Worm (Caenorhabditis elegans): Measurements from ENCODE around the gene snb-2.

snb-2 gene

DNA sequence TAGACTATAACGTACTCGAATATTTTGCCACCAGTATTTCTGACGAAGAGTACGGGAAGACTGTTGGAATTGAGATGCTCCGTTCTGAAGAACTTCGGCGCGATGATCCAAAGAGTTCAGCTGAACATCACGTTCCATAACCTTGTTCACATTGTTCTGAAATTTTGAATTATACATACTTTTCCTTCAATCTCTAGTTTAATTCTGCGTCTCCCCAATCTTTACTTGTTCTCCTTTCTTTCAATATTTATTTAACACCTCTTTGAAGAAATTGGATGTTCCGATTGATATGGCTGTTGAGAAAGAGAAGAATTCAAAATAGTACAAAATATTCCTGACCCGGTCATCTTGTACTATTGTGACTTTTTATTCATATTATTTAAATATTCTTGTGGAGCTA is 863 bp downstream of the snb-2 start, which contains the start of gene F23H12.3:
Gene F23H12.3, plus strand, starts transcription at position 301 of the 400 bp plus-strand sequence.
- no peak for TF ChIP-seq unc-62 (GFP tag; optimal IDR thresholded peaks at IDR 0.05)

DNA sequence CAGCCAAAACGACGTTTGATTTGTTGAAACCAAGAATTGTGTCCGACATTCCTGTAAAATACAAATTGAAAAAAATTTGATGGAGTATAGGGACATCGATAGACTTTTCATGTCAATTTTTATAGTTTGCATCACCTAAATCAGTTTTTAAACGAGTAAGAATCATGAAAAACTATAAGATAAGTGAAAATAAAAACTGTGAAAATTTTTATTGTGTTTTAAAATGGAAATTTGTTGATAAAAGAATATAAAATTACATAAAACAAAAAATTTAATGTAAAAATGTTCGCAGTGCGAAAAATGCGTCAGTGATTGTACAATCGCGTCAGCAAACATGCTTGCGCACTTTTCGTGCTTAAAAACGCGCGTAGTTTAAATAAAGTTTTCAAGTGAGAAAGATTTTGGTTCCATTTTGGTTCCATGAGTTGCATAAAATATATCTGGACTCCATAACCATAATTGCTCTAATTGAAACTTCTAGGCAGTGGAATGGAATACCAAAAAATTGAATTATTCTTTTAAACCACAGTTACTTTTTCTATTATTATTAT is 2.2 kb downstream of the snb-2 start, which contains the start of gene tomm-20:
Gene tomm-20, minus strand, starts transcription at position 51 of the 551 bp plus-strand sequence.
- no peak for TF ChIP-seq unc-62 (GFP tag; optimal IDR thresholded peaks at IDR 0.05)

DNA sequence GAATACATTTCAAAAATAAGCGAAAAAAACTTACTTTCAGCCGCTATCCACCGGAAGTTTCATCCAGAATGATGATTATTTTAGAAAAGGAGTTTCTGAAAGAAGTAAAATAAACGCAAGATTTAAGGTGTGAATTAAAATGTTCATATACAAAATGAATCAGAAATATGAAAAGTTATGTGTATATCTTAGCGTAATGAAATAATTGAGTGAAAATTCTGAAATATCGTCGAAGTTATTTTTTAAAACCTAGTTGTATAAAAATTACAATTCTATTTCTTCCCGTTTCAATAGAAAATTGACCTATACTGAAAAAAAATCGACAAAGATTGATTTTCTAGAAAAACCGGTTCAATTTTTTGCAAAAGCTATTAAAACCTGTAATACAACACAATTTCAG is 7.8 kb downstream of the snb-2 start, which contains the start of gene twk-13:
Gene twk-13, minus strand, starts transcription at position 101 of the 400 bp plus-strand sequence.
- TF ChIP-seq unc-62 (GFP tag; optimal IDR thresholded peaks at IDR 0.05), result no peak

DNA sequence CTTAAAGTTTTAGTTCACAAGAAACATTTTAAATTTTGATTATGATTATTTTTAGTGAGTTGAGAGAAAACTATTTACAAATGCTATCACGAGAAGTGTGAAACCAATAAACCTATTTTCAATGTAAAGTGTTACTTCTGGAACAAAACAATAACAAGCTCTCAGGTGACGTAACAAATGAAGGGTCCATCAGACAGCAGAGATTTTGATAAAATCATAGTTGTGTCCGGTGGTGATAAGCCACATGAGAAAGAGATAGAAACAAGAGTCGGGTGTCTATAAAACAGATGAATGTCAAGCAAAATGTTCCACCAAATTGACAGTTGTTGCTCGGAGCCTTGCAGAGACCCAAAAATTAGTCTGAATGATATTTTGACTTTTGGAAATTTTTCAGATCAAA is 11.3 kb downstream of the snb-2 start:
- no peak for TF ChIP-seq unc-62 (GFP tag; optimal IDR thresholded peaks at IDR 0.05)

DNA sequence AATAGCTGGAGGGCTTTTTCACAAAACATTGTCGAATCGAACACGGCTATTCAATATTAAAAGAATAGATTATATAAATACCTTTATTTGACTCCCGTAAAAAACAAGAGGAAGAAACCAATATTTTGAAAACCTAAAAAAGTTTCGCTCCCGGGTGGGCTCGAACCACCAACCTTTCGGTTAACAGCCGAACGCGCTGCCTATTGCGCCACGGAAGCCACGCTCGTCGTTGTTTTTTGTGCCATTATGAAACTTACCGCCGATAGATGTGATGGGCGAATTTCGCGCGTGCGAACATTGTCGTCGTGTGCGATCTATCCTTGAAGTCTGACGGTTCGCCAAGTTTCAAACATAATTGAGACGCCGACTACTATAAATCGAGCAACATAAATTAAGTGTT is 13.9 kb downstream of the snb-2 start:
- TF ChIP-seq unc-62 (GFP tag; optimal IDR thresholded peaks at IDR 0.05), result no peak

DNA sequence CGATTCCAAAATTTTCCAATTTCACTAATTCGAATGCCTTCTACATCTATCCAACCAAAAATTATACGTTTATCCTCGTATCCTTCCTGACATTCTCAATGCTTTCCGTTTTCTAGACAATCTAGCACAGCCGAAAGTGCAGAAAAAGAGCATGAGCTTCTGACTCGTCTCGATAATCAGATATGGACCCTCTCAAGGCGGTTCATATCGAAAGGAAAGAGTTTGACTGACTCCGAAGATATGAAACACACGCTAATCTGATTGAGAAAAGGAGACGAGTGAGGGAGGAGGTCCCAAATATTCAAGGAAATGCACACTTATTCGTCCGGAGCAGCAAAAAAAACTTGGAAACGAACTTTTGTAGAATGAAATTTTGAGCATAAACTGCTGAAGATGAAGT is 16.5 kb downstream of the snb-2 start:
- TF ChIP-seq unc-62 (GFP tag; optimal IDR thresholded peaks at IDR 0.05), result no peak

DNA sequence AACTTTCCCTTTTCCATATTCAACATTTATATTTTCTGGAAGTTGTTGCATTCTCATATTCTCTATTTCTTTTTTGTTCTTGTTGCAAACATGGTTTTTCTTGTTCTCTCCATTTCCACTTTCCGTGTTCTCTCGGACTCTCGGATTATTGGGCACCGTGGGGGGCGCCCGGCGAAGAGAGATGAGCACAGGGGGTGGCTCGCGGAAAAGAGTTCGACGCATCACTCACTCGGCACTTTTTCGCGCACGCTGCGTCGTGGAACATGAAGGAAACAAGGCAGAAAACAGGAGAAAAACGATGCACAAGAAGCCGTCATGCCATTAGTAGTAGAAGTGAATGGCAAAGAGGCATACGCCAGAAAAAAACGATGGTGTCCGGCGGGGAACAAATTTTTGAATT is 19.1 kb downstream of the snb-2 start:
- no peak for TF ChIP-seq unc-62 (GFP tag; optimal IDR thresholded peaks at IDR 0.05)

DNA sequence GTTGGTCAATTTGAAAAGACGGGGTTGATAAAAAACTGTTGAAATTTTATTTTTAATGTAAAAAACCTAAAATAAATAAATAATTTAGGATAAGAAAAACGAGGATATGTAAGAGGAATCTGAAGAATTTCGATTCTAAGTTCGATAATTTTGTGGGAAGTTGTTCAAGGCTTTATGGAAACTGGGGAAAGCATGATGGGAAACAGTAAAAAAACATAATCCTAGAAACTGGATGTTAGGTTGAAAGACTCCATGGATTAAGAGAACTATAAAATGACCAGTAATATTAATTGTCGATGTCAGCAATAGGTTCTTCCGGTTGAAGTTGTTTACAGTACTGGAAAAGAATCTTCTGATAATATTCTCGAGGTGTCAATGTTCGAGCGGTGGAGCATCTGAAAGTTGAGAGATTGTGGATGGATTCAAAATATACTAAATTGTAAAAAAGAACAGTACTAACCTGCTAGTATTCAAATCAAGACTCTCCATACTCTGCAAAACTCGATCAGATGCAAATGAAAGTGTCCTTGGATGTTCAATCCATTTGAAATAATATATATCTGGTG is 25.4 kb downstream of the snb-2 start:
- TF ChIP-seq unc-62 (GFP tag; optimal IDR thresholded peaks at IDR 0.05), result no peak

DNA sequence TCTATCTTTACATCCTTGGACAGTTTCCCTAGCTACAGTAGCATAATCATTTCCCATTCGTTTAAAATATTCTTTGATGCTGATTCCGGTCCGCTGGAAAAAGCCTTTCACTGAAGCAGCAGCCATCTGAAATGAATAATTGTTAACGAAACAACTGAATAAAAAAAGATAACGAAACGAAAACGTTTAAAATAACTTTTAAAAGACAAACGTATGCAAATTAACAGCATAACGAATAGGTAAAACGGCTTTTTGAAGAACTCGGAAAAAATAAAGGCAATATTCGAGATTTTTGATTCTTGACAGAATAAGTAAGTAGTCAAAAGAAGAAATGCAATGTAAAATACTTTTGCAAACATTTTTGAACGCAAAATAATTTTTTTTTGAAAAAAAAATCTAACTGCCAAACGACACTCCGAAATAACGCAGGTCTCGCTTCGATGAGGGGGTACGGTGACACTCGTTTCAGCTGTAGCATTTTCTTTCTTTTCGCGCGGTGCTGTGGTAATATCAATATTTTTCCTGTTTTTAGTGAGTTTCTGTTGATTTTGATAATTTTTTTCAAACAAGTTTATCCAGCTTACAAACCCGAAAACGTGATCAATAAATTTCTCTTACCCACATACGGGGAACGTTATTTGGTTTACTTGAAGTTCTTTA is 27.7 kb downstream of the snb-2 start, which contains the start of the genes R04F11.5 and R04F11.2:
Gene R04F11.5, minus strand, starts transcription at position 126 of the 660 bp plus-strand sequence.
Gene R04F11.2, plus strand, starts transcription at position 488 of the 660 bp plus-strand sequence.
- TF ChIP-seq unc-62 (GFP tag; optimal IDR thresholded peaks at IDR 0.05), result no peak

DNA sequence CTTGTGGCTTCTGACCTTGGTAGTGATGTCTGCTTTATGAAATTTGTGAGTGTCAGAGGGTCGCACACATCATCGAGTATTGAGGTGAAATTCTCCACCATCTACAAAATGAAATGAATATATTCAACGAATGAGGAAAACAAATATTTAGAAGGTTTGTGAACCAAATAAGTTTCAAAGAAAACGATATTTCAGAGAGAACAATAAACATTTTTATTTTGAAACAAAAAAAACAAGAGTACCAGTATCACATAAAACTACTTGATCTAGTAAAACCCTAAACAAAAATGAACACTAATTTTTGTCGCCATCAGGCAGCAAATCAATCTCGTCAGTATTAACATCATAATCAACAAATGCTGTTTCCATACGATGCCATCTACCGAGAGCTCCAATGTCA is 28.6 kb downstream of the snb-2 start, which contains the start of gene R04F11.3:
Gene R04F11.3, minus strand, starts transcription at position 101 of the 400 bp plus-strand sequence.
- TF ChIP-seq unc-62 (GFP tag; optimal IDR thresholded peaks at IDR 0.05), result no peak

DNA sequence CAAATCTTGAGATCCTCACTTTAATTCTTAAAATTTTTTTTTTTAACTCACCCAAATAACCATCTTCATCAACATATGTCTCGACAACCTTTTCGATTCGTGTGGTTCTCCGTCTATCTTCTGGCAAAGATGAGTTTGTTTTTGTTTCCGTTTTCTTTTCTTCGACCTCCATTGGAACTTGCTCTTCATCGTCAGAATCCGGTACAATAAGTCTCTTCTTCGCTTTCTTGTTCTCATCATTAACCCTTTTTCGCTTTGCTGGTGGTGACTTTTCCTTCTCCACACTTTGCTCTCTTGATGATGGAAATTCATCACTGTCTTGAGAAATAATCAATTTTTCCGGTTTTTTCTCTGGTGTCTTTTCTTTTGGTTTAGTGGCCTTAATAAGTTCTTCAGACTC is 29.6 kb downstream of the snb-2 start:
- no peak for TF ChIP-seq unc-62 (GFP tag; optimal IDR thresholded peaks at IDR 0.05)

DNA sequence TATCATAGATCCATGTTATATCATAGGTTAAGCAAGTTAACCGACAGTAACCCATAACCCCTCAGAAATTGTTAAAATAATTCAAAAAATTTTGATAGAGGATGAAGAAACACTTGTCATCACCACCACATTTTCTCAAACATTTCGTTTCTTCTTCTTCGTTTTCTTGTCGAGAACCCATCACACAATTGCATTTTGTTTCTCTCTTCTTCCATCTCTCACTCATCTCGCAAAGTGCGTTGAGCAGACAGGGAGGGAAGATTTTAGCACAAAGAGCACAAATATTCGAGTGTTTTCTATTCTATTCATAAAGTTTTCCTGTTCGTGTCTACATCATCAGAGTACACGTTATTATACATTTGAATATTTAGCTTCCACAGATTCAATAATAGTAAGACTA is 31.3 kb downstream of the snb-2 start:
- no peak for TF ChIP-seq unc-62 (GFP tag; optimal IDR thresholded peaks at IDR 0.05)

DNA sequence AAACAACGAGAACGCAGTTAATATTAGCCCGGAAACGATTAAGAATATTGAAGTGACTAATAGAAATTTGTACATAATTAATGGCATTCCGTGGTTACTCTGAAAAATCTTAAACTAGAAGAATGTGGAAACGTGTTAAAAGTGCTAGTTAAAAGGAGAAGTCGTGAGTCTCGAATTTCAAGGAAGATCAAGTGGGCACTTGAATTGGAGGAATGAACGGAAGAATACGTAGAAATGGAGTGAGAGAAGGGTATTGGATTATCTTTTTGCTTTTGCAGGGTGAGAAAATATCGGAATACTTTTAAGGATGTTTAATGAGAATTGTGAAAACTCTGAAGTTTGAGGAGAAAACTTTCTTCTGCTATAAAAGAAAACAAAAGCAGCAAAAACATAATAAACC is 35.5 kb downstream of the snb-2 start, which contains the start of gene hpo-30:
Gene hpo-30, minus strand, starts transcription at position 101 of the 400 bp plus-strand sequence.
- TF ChIP-seq unc-62 (GFP tag; optimal IDR thresholded peaks at IDR 0.05), result no peak

DNA sequence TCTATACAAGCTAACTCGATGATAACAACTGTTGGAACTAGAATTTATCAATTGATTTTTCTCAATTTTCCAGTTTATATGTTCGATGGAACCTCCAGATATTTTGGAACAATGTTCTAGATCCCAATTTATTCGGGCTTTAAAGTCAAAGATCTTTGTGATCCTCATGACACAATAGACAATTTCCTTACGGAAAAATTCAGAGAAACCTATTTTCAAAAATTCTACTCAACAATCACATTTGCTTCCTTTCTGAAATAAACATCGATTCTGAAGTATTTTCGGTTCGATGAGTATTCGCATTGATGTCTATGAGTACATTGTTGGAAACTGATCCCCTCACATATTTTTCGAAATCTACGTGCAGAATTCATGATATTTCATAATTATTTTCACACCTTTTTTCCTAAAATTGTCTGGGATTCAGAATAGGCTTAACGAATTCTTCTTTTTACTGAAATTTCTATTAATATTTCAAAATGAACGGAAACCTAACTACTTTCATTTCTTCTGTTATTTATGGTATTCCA is 38.6 kb downstream of the snb-2 start, which contains the start of gene srg-45:
Gene srg-45, plus strand, starts transcription at position 480 of the 530 bp plus-strand sequence.
- no peak for TF ChIP-seq unc-62 (GFP tag; optimal IDR thresholded peaks at IDR 0.05)

DNA sequence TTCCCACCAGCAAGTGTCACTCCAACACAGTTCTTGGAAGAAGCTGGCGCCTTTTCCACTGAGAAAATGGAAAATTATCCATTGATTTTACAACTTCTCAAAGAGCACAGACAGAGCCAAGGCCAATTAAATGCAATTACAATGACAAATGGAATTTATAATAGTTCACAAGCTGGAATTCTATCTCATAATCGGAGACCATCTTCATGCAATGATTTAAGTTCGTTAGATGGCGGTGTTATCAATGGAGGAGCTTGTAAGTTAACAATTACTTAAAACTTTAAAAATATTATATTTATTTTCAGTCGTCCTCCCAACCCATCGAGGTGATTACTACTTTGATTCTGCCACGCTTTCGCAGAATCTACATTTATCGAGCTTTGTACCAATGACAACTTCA is 40.0 kb downstream of the snb-2 start:
- no peak for TF ChIP-seq unc-62 (GFP tag; optimal IDR thresholded peaks at IDR 0.05)

DNA sequence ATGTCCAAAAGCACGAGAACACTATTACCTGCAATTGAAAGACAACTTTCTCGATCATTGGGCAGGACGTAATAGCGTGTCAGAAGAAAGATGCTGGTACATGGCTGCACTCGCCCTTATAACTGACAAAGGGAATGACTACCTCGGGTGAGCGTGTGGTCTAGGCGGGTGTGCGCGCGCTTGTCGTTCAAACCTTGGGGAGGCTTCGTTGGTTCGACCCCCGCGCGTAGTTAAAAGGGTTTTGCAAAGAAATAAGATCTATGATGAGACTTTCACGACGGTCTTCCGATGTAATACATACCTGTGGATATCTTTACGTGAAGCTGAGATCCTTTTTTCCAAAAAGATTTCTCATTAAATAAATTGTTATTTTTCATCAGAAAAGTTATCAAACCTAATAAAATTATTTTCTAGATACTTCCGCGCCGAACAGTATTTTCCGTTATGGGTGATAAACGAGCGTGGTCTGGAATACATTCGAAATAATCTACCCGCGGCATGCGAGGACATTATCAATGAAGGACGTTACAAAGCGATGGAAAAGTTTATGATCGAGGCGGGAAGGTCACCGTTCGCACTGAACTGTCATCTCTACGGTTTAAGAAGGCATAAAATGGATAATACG is 42.1 kb downstream of the snb-2 start:
- no peak for TF ChIP-seq unc-62 (GFP tag; optimal IDR thresholded peaks at IDR 0.05)

All from whole organism, dauer.